Fruit fly (Drosophila melanogaster): ENCODE measurements around the gene Arp5.

- TF ChIP-seq Sin3A (optimal IDR thresholded peaks at IDR 0.05), result no peak
- TF ChIP-seq ttk (optimal IDR thresholded peaks at IDR 0.05), result no peak
These were observed 16.9 kb upstream of the Arp5 start for dm6 chr3R:18168398-18168797.

All from Kc167 (cell line).